Worm (Caenorhabditis elegans) whole organism, L4 larva: ENCODE data around the gene T09A12.8.

Experiments
- T20F7.1 ChIP-seq: fragments of 200-800 bp; sonication (Bioruptor generic); optimal IDR thresholded peaks from 2 replicates; lab custom pipeline; 2018; ENCODE audit warnings: mild to moderate bottlenecking, missing genetic modification characterization, missing compliant biosample characterization
- T26A8.4 ChIP-seq: fragments of 200-800 bp; sonication (Bioruptor generic); IDR thresholded peaks from 2 replicates; pipeline ENCODE4 v1.3.6; 2022; ENCODE audit warnings: missing genetic modification characterization, missing compliant biosample characterization
- Y5F2A.4 ChIP-seq: fragments of 200-800 bp; sonication (Bioruptor generic); optimal IDR thresholded peaks from 2 replicates; lab custom pipeline; 2018; ENCODE audit warnings: mild to moderate bottlenecking, missing genetic modification characterization, missing compliant biosample characterization
- Y75B8A.6 ChIP-seq: fragments of 200-800 bp; sonication (Bioruptor generic); IDR thresholded peaks from 2 replicates; pipeline ENCODE4 v1.3.6; 2022; ENCODE audit warnings: missing genetic modification reagents, missing genetic modification characterization, missing compliant biosample characterization
- aha-1 ChIP-seq: fragments of 150-350 bp; peaks from one replicate; lab custom pipeline; 2014; ENCODE audit warnings: missing biosample characterization, missing genetic modification characterization
- ceh-20 ChIP-seq: fragments of 200-800 bp; sonication (Bioruptor generic); IDR thresholded peaks from 2 replicates; pipeline ENCODE4 v1.3.6; 2022; ENCODE audit warnings: missing genetic modification reagents, missing genetic modification characterization, missing compliant biosample characterization
- daf-12 ChIP-seq: fragments of 150-350 bp; optimal IDR thresholded peaks from 2 replicates; lab custom pipeline; 2014; ENCODE audit warnings: missing biosample characterization, missing genetic modification reagents, missing genetic modification characterization
- dmd-9 ChIP-seq: fragments of 200-800 bp; sonication (Bioruptor generic); IDR thresholded peaks from 2 replicates; pipeline ENCODE4 v1.3.6; 2022; ENCODE audit warnings: missing genetic modification reagents, missing genetic modification characterization, missing compliant biosample characterization
- hif-1 ChIP-seq, 2 experiments: sonication (generic microtip); optimal IDR thresholded peaks; 2 replicates each; lab custom pipeline; 2016 to 2017; ENCODE audit warnings: missing compliant biosample characterization in 2 of 2, missing genetic modification characterization in 2 of 2, missing genetic modification reagents in 2 of 2, missing genotype in 2 of 2, mild to moderate bottlenecking in 1 of 2
- hlh-30 ChIP-seq: sonication (generic microtip); optimal IDR thresholded peaks from 2 replicates; lab custom pipeline; 2017; ENCODE audit warnings: antibody characterized with exemption, mild to moderate bottlenecking, missing genetic modification characterization, missing compliant biosample characterization; ENCODE audit not compliant: insufficient read depth
- hmg-1.1 ChIP-seq: fragments of 200-800 bp; sonication (Bioruptor generic); IDR thresholded peaks from 2 replicates; pipeline ENCODE4 v1.3.6; 2022; ENCODE audit warnings: missing genetic modification reagents, missing genetic modification characterization, missing compliant biosample characterization
- lim-7 ChIP-seq: fragments of 200-800 bp; sonication (Bioruptor generic); IDR thresholded peaks from 2 replicates; pipeline ENCODE4 v1.3.6; 2022; ENCODE audit warnings: missing genetic modification characterization, missing compliant biosample characterization
- lin-15B ChIP-seq: fragments of 150-350 bp; sonication (generic microtip); optimal IDR thresholded peaks from 3 replicates; lab custom pipeline; 2014; ENCODE audit warnings: missing biosample characterization, missing genetic modification characterization
- lir-3 ChIP-seq: sonication (generic microtip); optimal IDR thresholded peaks from 2 replicates; lab custom pipeline; 2016; ENCODE audit warnings: mild to moderate bottlenecking, missing genetic modification characterization, missing compliant biosample characterization
- lsy-2 ChIP-seq, 2 experiments: fragments of 150-350 bp in 1 of 2; sonication (generic microtip) in 1 of 2; optimal IDR thresholded peaks; 2 replicates each; lab custom pipeline; 2014 to 2017; ENCODE audit warnings: missing biosample characterization in 2 of 2, missing genetic modification characterization in 2 of 2
- mdt-29 ChIP-seq: fragments of 200-800 bp; sonication (Bioruptor generic); IDR thresholded peaks from 2 replicates; pipeline ENCODE4 v1.3.6; 2022; ENCODE audit warnings: missing genetic modification reagents, missing genetic modification characterization, missing compliant biosample characterization
- mes-2 ChIP-seq: sonication (generic microtip); optimal IDR thresholded peaks from 2 replicates; lab custom pipeline; 2016; ENCODE audit warnings: missing genotype, mild to moderate bottlenecking, missing genetic modification characterization, missing compliant biosample characterization; ENCODE audit not compliant: poor library complexity, severe bottlenecking
- mxl-2 ChIP-seq: fragments of 200-800 bp; sonication (Bioruptor generic); conservative IDR thresholded peaks from 2 replicates; pipeline ENCODE4 v1.3.6; 2022; ENCODE audit warnings: missing genetic modification reagents, missing genetic modification characterization, missing compliant biosample characterization
- nhr-10 ChIP-seq: fragments of 150-350 bp; optimal IDR thresholded peaks from 2 replicates; lab custom pipeline; 2014; ENCODE audit warnings: missing biosample characterization, missing genetic modification characterization
- nhr-237 ChIP-seq: sonication (generic microtip); optimal IDR thresholded peaks from 2 replicates; lab custom pipeline; 2017; ENCODE audit warnings: missing biosample characterization, missing genetic modification characterization
- nhr-28 ChIP-seq: fragments of 150-350 bp; optimal IDR thresholded peaks from 2 replicates; lab custom pipeline; 2014; ENCODE audit warnings: missing biosample characterization, missing genetic modification characterization
- nhr-41 ChIP-seq: fragments of 200-800 bp; sonication (Bioruptor generic); IDR thresholded peaks from 2 replicates; pipeline ENCODE4 v1.3.6; 2022; ENCODE audit warnings: missing genetic modification reagents, missing genetic modification characterization, missing compliant biosample characterization
- nhr-6 ChIP-seq: fragments of 150-350 bp; optimal IDR thresholded peaks from 2 replicates; lab custom pipeline; 2014; ENCODE audit warnings: missing biosample characterization, missing genetic modification characterization
- pqm-1 ChIP-seq: sonication (generic microtip); optimal IDR thresholded peaks from 2 replicates; lab custom pipeline; 2017; ENCODE audit warnings: missing biosample characterization, missing genetic modification characterization
- saeg-2 ChIP-seq: fragments of 200-800 bp; sonication (Bioruptor generic); IDR thresholded peaks from 2 replicates; pipeline ENCODE4 v1.3.6; 2022; ENCODE audit warnings: missing genetic modification reagents, missing genetic modification characterization, missing compliant biosample characterization
- sdz-12 ChIP-seq: fragments of 200-800 bp; sonication (Bioruptor generic); optimal IDR thresholded peaks from 2 replicates; lab custom pipeline; 2018; ENCODE audit warnings: mild to moderate bottlenecking, missing genetic modification characterization, missing compliant biosample characterization
- skn-1 ChIP-seq: fragments of 150-350 bp; optimal IDR thresholded peaks from 2 replicates; lab custom pipeline; 2014; ENCODE audit warnings: missing biosample characterization, missing genetic modification characterization
- spr-1 ChIP-seq: sonication (generic microtip); optimal IDR thresholded peaks from 2 replicates; lab custom pipeline; 2016; ENCODE audit warnings: mild to moderate bottlenecking, missing genetic modification characterization, missing compliant biosample characterization
- tag-97 ChIP-seq: fragments of 200-800 bp; sonication (Bioruptor generic); IDR thresholded peaks from 2 replicates; pipeline ENCODE4 v1.3.6; 2022; ENCODE audit warnings: missing genetic modification characterization, missing compliant biosample characterization
- unc-130 ChIP-seq: sonication (generic microtip); optimal IDR thresholded peaks from 2 replicates; lab custom pipeline; 2016; ENCODE audit warnings: missing genetic modification reagents, missing genetic modification characterization, missing compliant biosample characterization
- unc-39 ChIP-seq: sonication (generic microtip); optimal IDR thresholded peaks from 2 replicates; lab custom pipeline; 2017; ENCODE audit warnings: missing biosample characterization, missing genetic modification characterization
- unc-62 ChIP-seq, 3 experiments: fragments of 150-350 bp in 1 of 3; sonication (generic microtip); optimal IDR thresholded peaks in 2 of 3; peaks in 1 of 3; 1 replicate in 1 of 3; 2 replicates in 2 of 3; lab custom pipeline; 2014 to 2017; ENCODE audit warnings: missing biosample characterization in 3 of 3, missing genetic modification characterization in 3 of 3, missing genetic modification reagents in 3 of 3, missing genotype in 1 of 3
- zfp-2 ChIP-seq: sonication (generic microtip); optimal IDR thresholded peaks from 2 replicates; lab custom pipeline; 2016; ENCODE audit warnings: mild to moderate bottlenecking, missing genetic modification characterization, missing compliant biosample characterization
- zfp-3 ChIP-seq: fragments of 200-800 bp; sonication (Bioruptor generic); conservative IDR thresholded peaks from 2 replicates; pipeline ENCODE4 v1.3.6; 2022; ENCODE audit warnings: missing genetic modification reagents, missing genetic modification characterization, missing compliant biosample characterization

Gene T09A12.8

ce11 chrIV:8211747-8212146 is 31.8 kb downstream of the T09A12.8 start, which contains the start of gene C07G1.7 (continued):
- TF ChIP-seq lin-15B (tag; lab: Kevin White, UChicago), result no peak
- no peak for TF ChIP-seq zfp-3
- TF ChIP-seq, all 104 proteins: peak for 0

ce11 chrIV:8210300-8210699 is 33.2 kb downstream of the T09A12.8 start, which contains the start of gene C07G1.6:
Gene C07G1.6 (minus strand): TSS chrIV:8210400.
- TF ChIP-seq aha-1 (tag; lab: Kevin White, UChicago), result no peak
- no peak for TF ChIP-seq lir-3
- no peak for TF ChIP-seq Y5F2A.4 (GFP tag; lab: Kevin White, UChicago)
- no peak for TF ChIP-seq lsy-2 (tag; optimal IDR thresholded peaks at IDR 0.05; lab: Kevin White, UChicago)
- no peak for TF ChIP-seq zfp-2 (tag; lab: Kevin White, UChicago)
- TF ChIP-seq sdz-12, result no peak
- TF ChIP-seq nhr-28, result no peak
- TF ChIP-seq hmg-1.1 (GFP tag; lab: Robert Waterston, UW), result no peak
- TF ChIP-seq dmd-9 (GFP tag; lab: Robert Waterston, UW), result no peak
- TF ChIP-seq lim-7 (GFP tag; lab: Robert Waterston, UW), result no peak
- TF ChIP-seq unc-39, result no peak
- no peak for TF ChIP-seq pqm-1
- TF ChIP-seq mdt-29 (GFP tag; lab: Robert Waterston, UW), result no peak
- no peak for TF ChIP-seq hif-1 (tag; optimal IDR thresholded peaks at IDR 0.05; lab: Kevin White, UChicago)
- no peak for TF ChIP-seq nhr-237 (tag; lab: Kevin White, UChicago)
- no peak for TF ChIP-seq tag-97 (GFP tag; lab: Robert Waterston, UW)
- no peak for TF ChIP-seq saeg-2 (GFP tag; lab: Robert Waterston, UW)

ce11 chrIV:8208855-8209254 is 34.6 kb downstream of the T09A12.8 start:
- TF ChIP-seq aha-1 (tag; lab: Kevin White, UChicago) (peak; percentile 55), nhr-41 (GFP tag; lab: Robert Waterston, UW) (no peak), unc-130 (GFP tag; lab: Kevin White, UChicago) (no peak), ceh-20 (GFP tag; lab: Robert Waterston, UW) (no peak), daf-12 (tag; lab: Kevin White, UChicago) (no peak), unc-62 (GFP tag; optimal IDR thresholded peaks at IDR 0.05 in 1 of 2; lab: Kevin White, UChicago) (peak in 1 of 2 experiments; percentile 94), unc-62 (tag; optimal IDR thresholded peaks at IDR 0.05; lab: Kevin White, UChicago) (no peak)
- TF ChIP-seq, all 104 proteins: peak for 2

- TF ChIP-seq spr-1, result no peak
- no peak for TF ChIP-seq skn-1 (tag; lab: Kevin White, UChicago)
- no peak for TF ChIP-seq hif-1 (tag; optimal IDR thresholded peaks at IDR 0.05; lab: Kevin White, UChicago)
- TF ChIP-seq tag-97 (GFP tag; lab: Robert Waterston, UW), result no peak
- TF ChIP-seq T20F7.1 (GFP tag; lab: Kevin White, UChicago), result no peak
- TF ChIP-seq mxl-2 (GFP tag; lab: Robert Waterston, UW), result no peak
- TF ChIP-seq Y75B8A.6 (GFP tag; lab: Robert Waterston, UW), result no peak
- TF ChIP-seq nhr-10 (tag; lab: Kevin White, UChicago), result no peak
Observed at ce11 chrIV:8206314-8206713, 37.2 kb downstream of the T09A12.8 start, which contains the start of gene svh-1. Gene svh-1 (plus strand): TSS chrIV:8206614.

- TF ChIP-seq hlh-30, result peak; percentile 28
- TF ChIP-seq mes-2 (tag; lab: Kevin White, UChicago), result peak; percentile 69
- peak; percentile 22; the same call in 1 of the 2 replicates for TF ChIP-seq hmg-1.1 (GFP tag; lab: Robert Waterston, UW)
- peak; percentile 23 for TF ChIP-seq nhr-6 (tag; lab: Kevin White, UChicago)
- no peak for TF ChIP-seq T26A8.4 (GFP tag; lab: Robert Waterston, UW)
- TF ChIP-seq, all 104 proteins: peak for 4
Observed at ce11 chrIV:8205272-8206098, 38.0 kb downstream of the T09A12.8 start, which contains the start of gene hgrs-1. Gene hgrs-1 (minus strand): TSS chrIV:8206048.
